Worm (Caenorhabditis elegans) whole organism, late embryonic: ENCODE data around the gene nspd-2.

Experiments used
- ceh-30 ChIP-seq: fragments of 150-350 bp; optimal IDR thresholded peaks from 2 replicates; lab custom pipeline; 2014; ENCODE audit warnings: missing biosample characterization, missing genetic modification characterization
- hlh-13 ChIP-seq: fragments of 200-800 bp; sonication (Bioruptor generic); optimal IDR thresholded peaks from 2 replicates; lab custom pipeline; 2018; ENCODE audit warnings: mild to moderate bottlenecking, missing genetic modification characterization, missing compliant biosample characterization
- mec-3 ChIP-seq: sonication (generic microtip); optimal IDR thresholded peaks from 2 replicates; lab custom pipeline; 2016; ENCODE audit warnings: borderline replicate concordance, missing genetic modification characterization, missing compliant biosample characterization
- pag-3 ChIP-seq: sonication (generic microtip); optimal IDR thresholded peaks from 2 replicates; lab custom pipeline; 2016; ENCODE audit warnings: missing compliant biosample characterization, missing genetic modification characterization, borderline replicate concordance
- pha-2 ChIP-seq: sonication (generic microtip); optimal IDR thresholded peaks from 2 replicates; lab custom pipeline; 2017; ENCODE audit warnings: mild to moderate bottlenecking, missing genetic modification characterization, missing compliant biosample characterization
- sox-4 ChIP-seq: sonication (generic microtip); optimal IDR thresholded peaks from 2 replicates; lab custom pipeline; 2017; ENCODE audit warnings: mild to moderate bottlenecking, missing genetic modification characterization, inconsistent platforms, missing compliant biosample characterization
- ttx-3 ChIP-seq: sonication (generic microtip); optimal IDR thresholded peaks from 2 replicates; lab custom pipeline; 2016; ENCODE audit warnings: missing genetic modification reagents, missing genetic modification characterization, missing compliant biosample characterization

ce11 chrIV:9869344-9869743 is 25.5 kb downstream of the nspd-2 start:
- TF ChIP-seq mec-3 (tag; lab: Kevin White, UChicago) (no peak), ttx-3 (no peak), pha-2 (tag; lab: Kevin White, UChicago) (no peak), hlh-13 (no peak), sox-4 (no peak), pag-3 (tag; lab: Kevin White, UChicago) (no peak), ceh-30 (tag; lab: Kevin White, UChicago) (no peak)
